Worm (Caenorhabditis elegans) whole organism, L4 larva: ENCODE results near the gene srv-13.

Source experiments
- D1046.2 ChIP-seq: fragments of 200-800 bp; sonication (Bioruptor generic); IDR thresholded peaks from 2 replicates; pipeline ENCODE4 v1.3.6; 2022; ENCODE audit warnings: missing genetic modification characterization, missing compliant biosample characterization
- F44E2.7 ChIP-seq: fragments of 200-800 bp; sonication (Bioruptor generic); IDR thresholded peaks from 2 replicates; pipeline ENCODE4 v2.1.2; 2022; ENCODE audit warnings: missing genetic modification characterization, missing compliant biosample characterization
- F49E8.2 ChIP-seq: sonication (generic microtip); optimal IDR thresholded peaks from 2 replicates; lab custom pipeline; 2016; ENCODE audit warnings: missing compliant biosample characterization, mild to moderate bottlenecking, missing genetic modification characterization, borderline replicate concordance
- T26A8.4 ChIP-seq: fragments of 200-800 bp; sonication (Bioruptor generic); IDR thresholded peaks from 2 replicates; pipeline ENCODE4 v1.3.6; 2022; ENCODE audit warnings: missing genetic modification characterization, missing compliant biosample characterization
- Y105C5A.15 ChIP-seq: fragments of 200-800 bp; sonication (Bioruptor generic); IDR thresholded peaks from 2 replicates; pipeline ENCODE4 v1.3.6; 2022; ENCODE audit warnings: missing genetic modification characterization, missing compliant biosample characterization
- Y75B8A.6 ChIP-seq: fragments of 200-800 bp; sonication (Bioruptor generic); IDR thresholded peaks from 2 replicates; pipeline ENCODE4 v1.3.6; 2022; ENCODE audit warnings: missing genetic modification reagents, missing genetic modification characterization, missing compliant biosample characterization
- ZK337.2 ChIP-seq: fragments of 200-800 bp; sonication (Bioruptor generic); IDR thresholded peaks from 2 replicates; pipeline ENCODE4 v1.3.6; 2022; ENCODE audit warnings: missing genetic modification reagents, missing genetic modification characterization, missing compliant biosample characterization
- ZK546.5 ChIP-seq, 2 experiments: sonication (generic microtip); optimal IDR thresholded peaks; 2 replicates each; lab custom pipeline; 2017; ENCODE audit warnings: missing biosample characterization in 2 of 2, missing genetic modification characterization in 2 of 2
- aly-2 ChIP-seq: sonication (generic microtip); optimal IDR thresholded peaks from 2 replicates; lab custom pipeline; 2018; ENCODE audit warnings: missing biosample characterization, missing genetic modification characterization
- ama-1 ChIP-seq: fragments of 150-350 bp; optimal IDR thresholded peaks from 2 replicates; lab custom pipeline; 2014; ENCODE audit warnings: inconsistent platforms, mixed read lengths
- ceh-20 ChIP-seq: fragments of 200-800 bp; sonication (Bioruptor generic); IDR thresholded peaks from 2 replicates; pipeline ENCODE4 v1.3.6; 2022; ENCODE audit warnings: missing genetic modification reagents, missing genetic modification characterization, missing compliant biosample characterization
- ctbp-1 ChIP-seq: fragments of 200-800 bp; sonication (Bioruptor generic); IDR thresholded peaks from 2 replicates; pipeline ENCODE4 v1.3.6; 2022; ENCODE audit warnings: missing genetic modification reagents, missing genetic modification characterization, missing compliant biosample characterization
- daf-19 ChIP-seq: fragments of 200-800 bp; sonication (Bioruptor generic); conservative IDR thresholded peaks from 2 replicates; pipeline ENCODE4 v1.3.6; 2022; ENCODE audit warnings: missing genetic modification characterization, missing compliant biosample characterization
- dmd-9 ChIP-seq: fragments of 200-800 bp; sonication (Bioruptor generic); IDR thresholded peaks from 2 replicates; pipeline ENCODE4 v1.3.6; 2022; ENCODE audit warnings: missing genetic modification reagents, missing genetic modification characterization, missing compliant biosample characterization
- dve-1 ChIP-seq: sonication (generic microtip); optimal IDR thresholded peaks from 2 replicates; lab custom pipeline; 2017; ENCODE audit warnings: antibody characterized with exemption, mild to moderate bottlenecking, missing genetic modification characterization, missing compliant biosample characterization; ENCODE audit not compliant: insufficient read depth
- fkh-10 ChIP-seq: fragments of 150-350 bp; optimal IDR thresholded peaks from 2 replicates; lab custom pipeline; 2014; ENCODE audit warnings: missing biosample characterization, missing genetic modification reagents, missing genetic modification characterization
- hif-1 ChIP-seq, 2 experiments: sonication (generic microtip); optimal IDR thresholded peaks; 2 replicates each; lab custom pipeline; 2016 to 2017; ENCODE audit warnings: missing compliant biosample characterization in 2 of 2, missing genetic modification characterization in 2 of 2, missing genetic modification reagents in 2 of 2, missing genotype in 2 of 2, mild to moderate bottlenecking in 1 of 2
- lin-1 ChIP-seq: fragments of 200-800 bp; sonication (Bioruptor generic); IDR thresholded peaks from 2 replicates; pipeline ENCODE4 v1.3.6; 2022; ENCODE audit warnings: missing genetic modification reagents, missing genetic modification characterization, missing compliant biosample characterization
- lin-29 ChIP-seq: fragments of 200-800 bp; sonication (Bioruptor generic); IDR thresholded peaks from 2 replicates; pipeline ENCODE4 v1.3.6; 2022; ENCODE audit warnings: missing genetic modification reagents, missing genetic modification characterization, missing compliant biosample characterization
- lin-38 ChIP-seq: fragments of 200-800 bp; sonication (Bioruptor generic); IDR thresholded peaks from 2 replicates; pipeline ENCODE4 v1.3.6; 2022; ENCODE audit warnings: missing genetic modification reagents, missing genetic modification characterization, missing compliant biosample characterization
- lir-3 ChIP-seq: sonication (generic microtip); optimal IDR thresholded peaks from 2 replicates; lab custom pipeline; 2016; ENCODE audit warnings: mild to moderate bottlenecking, missing genetic modification characterization, missing compliant biosample characterization
- madf-9 ChIP-seq: fragments of 200-800 bp; sonication (Bioruptor generic); conservative IDR thresholded peaks from 2 replicates; pipeline ENCODE4 v1.3.6; 2022; ENCODE audit warnings: missing genetic modification reagents, missing genetic modification characterization, missing compliant biosample characterization
- mdl-1 ChIP-seq, 2 experiments: fragments of 150-350 bp in 1 of 2; sonication (generic microtip) in 1 of 2; optimal IDR thresholded peaks; 2 replicates each; lab custom pipeline; 2014 to 2017; ENCODE audit warnings: missing biosample characterization in 2 of 2, missing genetic modification characterization in 2 of 2
- nhr-102 ChIP-seq: sonication (generic microtip); optimal IDR thresholded peaks from 2 replicates; lab custom pipeline; 2016; ENCODE audit warnings: mild to moderate bottlenecking, missing genetic modification characterization, moderate library complexity, missing compliant biosample characterization
- nhr-76 ChIP-seq: fragments of 150-350 bp; optimal IDR thresholded peaks from 2 replicates; lab custom pipeline; 2014; ENCODE audit warnings: missing biosample characterization, missing genetic modification characterization
- nhr-77 ChIP-seq: fragments of 150-350 bp; optimal IDR thresholded peaks from 2 replicates; lab custom pipeline; 2014; ENCODE audit warnings: missing biosample characterization, missing genetic modification characterization
- pha-4 ChIP-seq, 2 experiments: fragments of 150-350 bp in 1 of 2; fragments of 200-800 bp in 1 of 2; sonication (Bioruptor generic) in 1 of 2; IDR thresholded peaks in 1 of 2; optimal IDR thresholded peaks in 1 of 2; 2 replicates each; pipeline versions ENCODE4 v1.3.6 to Lab custom; 2014 to 2022; ENCODE audit warnings: missing genetic modification characterization in 2 of 2, missing genetic modification reagents in 2 of 2, missing biosample characterization in 1 of 2, missing compliant biosample characterization in 1 of 2
- php-3 ChIP-seq: fragments of 200-800 bp; sonication (Bioruptor generic); IDR thresholded peaks from 2 replicates; pipeline ENCODE4 v1.3.6; 2022; ENCODE audit warnings: missing genetic modification reagents, missing genetic modification characterization, missing compliant biosample characterization
- pqm-1 ChIP-seq: sonication (generic microtip); optimal IDR thresholded peaks from 2 replicates; lab custom pipeline; 2017; ENCODE audit warnings: missing biosample characterization, missing genetic modification characterization
- sdz-12 ChIP-seq: fragments of 200-800 bp; sonication (Bioruptor generic); optimal IDR thresholded peaks from 2 replicates; lab custom pipeline; 2018; ENCODE audit warnings: mild to moderate bottlenecking, missing genetic modification characterization, missing compliant biosample characterization
- snpc-1.2 ChIP-seq: fragments of 200-800 bp; sonication (Bioruptor generic); IDR thresholded peaks from 2 replicates; pipeline ENCODE4 v1.3.6; 2022; ENCODE audit warnings: missing genetic modification reagents, missing genetic modification characterization, missing compliant biosample characterization
- tag-97 ChIP-seq: fragments of 200-800 bp; sonication (Bioruptor generic); IDR thresholded peaks from 2 replicates; pipeline ENCODE4 v1.3.6; 2022; ENCODE audit warnings: missing genetic modification characterization, missing compliant biosample characterization
- unc-62 ChIP-seq, 3 experiments: fragments of 150-350 bp in 1 of 3; sonication (generic microtip); optimal IDR thresholded peaks in 2 of 3; peaks in 1 of 3; 1 replicate in 1 of 3; 2 replicates in 2 of 3; lab custom pipeline; 2014 to 2017; ENCODE audit warnings: missing biosample characterization in 3 of 3, missing genetic modification characterization in 3 of 3, missing genetic modification reagents in 3 of 3, missing genotype in 1 of 3
- zag-1 ChIP-seq: fragments of 150-350 bp; optimal IDR thresholded peaks from 2 replicates; lab custom pipeline; 2014; ENCODE audit warnings: missing biosample characterization, missing genetic modification characterization
- zfp-3 ChIP-seq: fragments of 200-800 bp; sonication (Bioruptor generic); conservative IDR thresholded peaks from 2 replicates; pipeline ENCODE4 v1.3.6; 2022; ENCODE audit warnings: missing genetic modification reagents, missing genetic modification characterization, missing compliant biosample characterization
- ztf-7 ChIP-seq: fragments of 150-350 bp; optimal IDR thresholded peaks from 2 replicates; lab custom pipeline; 2014; ENCODE audit warnings: missing biosample characterization, missing genetic modification characterization

Gene srv-13

DNA sequence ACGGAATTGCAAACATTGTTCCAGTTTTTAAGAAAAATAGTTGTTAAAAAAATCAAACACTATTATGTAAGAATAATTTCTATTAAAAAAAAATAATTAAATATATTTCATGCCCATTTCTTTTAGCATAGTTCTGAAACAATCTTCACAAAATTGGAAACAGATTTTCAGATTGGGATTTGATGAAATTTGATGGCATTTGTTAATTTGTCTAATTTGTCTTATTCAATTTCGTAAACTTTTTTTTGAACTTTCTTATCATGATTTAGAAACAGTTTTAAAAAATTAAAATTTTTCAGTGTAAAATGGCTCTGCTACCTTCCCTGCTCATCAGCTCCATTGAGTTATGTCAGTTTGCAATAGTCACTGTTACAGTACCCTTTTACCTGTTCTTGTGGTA lies at the start of gene srv-13:
TSS of gene srv-13 (plus strand) at position 301 of the 400 bp plus-strand sequence.
- TF ChIP-seq dmd-9: no peak
- no peak for TF ChIP-seq hif-1 (tag; optimal IDR thresholded peaks at IDR 0.05; lab: Kevin White, UChicago)
- no peak for TF ChIP-seq ZK337.2 (GFP tag; lab: Robert Waterston, UW)
- TF ChIP-seq ztf-7 (tag; lab: Kevin White, UChicago): no peak
- TF ChIP-seq lin-38 (GFP tag; lab: Robert Waterston, UW): no peak
- no peak for TF ChIP-seq dve-1 (tag; lab: Kevin White, UChicago)
- TF ChIP-seq madf-9 (GFP tag; lab: Robert Waterston, UW): no peak
- TF ChIP-seq F44E2.7 (GFP tag; lab: Robert Waterston, UW): no peak
- no peak for TF ChIP-seq zag-1 (tag; lab: Kevin White, UChicago)
- TF ChIP-seq lin-1 (GFP tag; lab: Robert Waterston, UW): no peak
- no peak for TF ChIP-seq tag-97 (GFP tag; lab: Robert Waterston, UW)
- TF ChIP-seq unc-62 (GFP tag; optimal IDR thresholded peaks at IDR 0.05 in 1 of 2; lab: Kevin White, UChicago): no peak
- TF ChIP-seq unc-62 (tag; optimal IDR thresholded peaks at IDR 0.05; lab: Kevin White, UChicago): no peak

DNA sequence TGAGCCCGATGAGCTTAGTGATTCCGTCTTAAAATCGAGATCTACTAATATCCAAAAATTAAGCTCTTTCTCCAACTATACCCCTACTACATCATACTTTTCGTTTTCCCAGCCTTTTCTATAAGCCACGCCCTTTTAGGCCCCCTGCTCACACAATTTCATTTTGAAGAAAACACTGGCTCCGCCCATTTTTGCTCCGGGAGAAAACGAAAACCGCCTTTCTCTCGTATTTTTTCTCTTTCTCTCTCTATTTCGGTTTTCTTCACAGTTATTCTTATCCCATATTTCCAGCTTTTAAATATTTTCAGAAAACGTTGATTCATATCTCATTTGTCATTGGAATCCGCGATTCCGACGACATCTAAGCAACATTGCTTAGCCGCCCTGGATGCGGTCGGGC lies 43.3 kb upstream of the srv-13 start, which contains the start of gene Y73B6BL.47:
TSS of gene Y73B6BL.47 (plus strand) at position 301 of the 400 bp plus-strand sequence.
- TF ChIP-seq aly-2 (tag; lab: Kevin White, UChicago): no peak

DNA sequence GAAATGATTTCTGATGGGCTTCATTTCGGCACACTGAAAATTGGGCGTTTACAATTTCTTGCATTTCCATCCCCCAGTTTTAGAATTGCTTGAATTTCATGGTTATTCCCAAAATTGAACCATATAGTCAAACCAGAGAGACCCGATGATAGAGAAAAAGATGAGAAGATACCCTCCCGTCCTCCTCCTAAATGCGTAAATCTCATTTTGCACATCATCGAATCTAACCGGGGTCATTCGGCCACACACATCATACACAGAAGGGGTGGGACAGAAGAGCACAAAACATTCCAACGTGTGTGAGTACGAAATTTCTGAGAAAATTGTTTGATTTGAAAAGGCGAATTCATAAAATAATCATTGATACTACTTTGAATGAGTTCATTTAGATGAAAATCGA lies 41.4 kb upstream of the srv-13 start:
- TF ChIP-seq lin-29 (no peak), lin-38 (GFP tag; lab: Robert Waterston, UW) (no peak), ZK546.5 (tag; optimal IDR thresholded peaks at IDR 0.05; lab: Kevin White, UChicago) (no peak), nhr-77 (tag; lab: Kevin White, UChicago) (no peak), sdz-12 (GFP tag; lab: Kevin White, UChicago) (no peak), daf-19 (GFP tag; lab: Robert Waterston, UW) (no peak), lir-3 (tag; lab: Kevin White, UChicago) (no peak), F49E8.2 (tag; lab: Kevin White, UChicago) (no peak)
- TF ChIP-seq, all 104 proteins: peak for 0

- no peak for TF ChIP-seq Y105C5A.15 (GFP tag; lab: Robert Waterston, UW)
- TF ChIP-seq dve-1 (tag; lab: Kevin White, UChicago): no peak
- no peak for TF ChIP-seq Y75B8A.6 (GFP tag; lab: Robert Waterston, UW)
- no peak for TF ChIP-seq ctbp-1 (GFP tag; lab: Robert Waterston, UW)
- TF ChIP-seq ceh-20 (GFP tag; lab: Robert Waterston, UW): no peak
- no peak for TF ChIP-seq mdl-1 (tag; optimal IDR thresholded peaks at IDR 0.05; lab: Kevin White, UChicago)
- no peak for TF ChIP-seq T26A8.4
- no peak for TF ChIP-seq ama-1 (lab: Kevin White, UChicago)
- TF ChIP-seq nhr-102 (tag; lab: Kevin White, UChicago): no peak
- no peak for TF ChIP-seq pqm-1 (tag; lab: Kevin White, UChicago)
- no peak for TF ChIP-seq pha-4 (GFP tag; IDR thresholded peaks at IDR 0.05; lab: Robert Waterston, UW)
- no peak for TF ChIP-seq pha-4 (tag; optimal IDR thresholded peaks at IDR 0.05; lab: Kevin White, UChicago)
- TF ChIP-seq snpc-1.2 (GFP tag; lab: Robert Waterston, UW): no peak
- no peak for TF ChIP-seq php-3
- no peak for TF ChIP-seq D1046.2 (GFP tag; lab: Robert Waterston, UW)
- TF ChIP-seq aly-2 (tag; lab: Kevin White, UChicago): no peak
- no peak for TF ChIP-seq nhr-76
- no peak for TF ChIP-seq zfp-3 (GFP tag; lab: Robert Waterston, UW)
- TF ChIP-seq fkh-10 (GFP tag; lab: Kevin White, UChicago): no peak
- TF ChIP-seq, all 104 proteins: peak for 0
Observed at ce11 chrIV:6365045-6365444, 39.9 kb upstream of the srv-13 start, which contains the start of gene Y73B6BL.270. Y73B6BL.270 (plus strand) TSS chrIV:6365345.
